Fruit fly (Drosophila melanogaster): Measurements from ENCODE around the gene CG31674.
A peak's percentile ranks its signal among the peaks of the same experiment; 100 is the strongest.

Gene CG31674

dm6 chr2L:20807617-20808509, 23.2 kb upstream of the CG31674 start (continued):
- peak; percentile 73 for TF ChIP-seq Fer3 (tag; optimal IDR thresholded peaks at IDR 0.05)
- TF ChIP-seq Lpt (GFP tag; optimal IDR thresholded peaks at IDR 0.05), result no peak
- 0 out of 2 replicates have a peak, but pooled peaks have one; percentile 29 for TF ChIP-seq CG11085 (GFP tag; IDR thresholded peaks at IDR 0.05)
- peak; percentile 43 for TF ChIP-seq CG31365 (tag; optimal IDR thresholded peaks at IDR 0.05)
- TF ChIP-seq gem (tag; optimal IDR thresholded peaks at IDR 0.05), result peak; percentile 76
- TF ChIP-seq CG11398 (GFP tag; optimal IDR thresholded peaks at IDR 0.05), result peak; percentile 10
- TF ChIP-seq CG32772 (GFP tag; IDR thresholded peaks at IDR 0.05), result peak; percentile 45; the same call in 1 of the 2 replicates
- TF ChIP-seq Gsc (GFP tag; IDR thresholded peaks at IDR 0.05), result no peak
- 0 out of 3 replicates have a peak, but pooled peaks have one; percentile 12 for TF ChIP-seq CG3726 (GFP tag; IDR thresholded peaks at IDR 0.05)
- peak; percentile 0 for TF ChIP-seq gcm (GFP tag; optimal IDR thresholded peaks at IDR 0.05)
- peak; percentile 74 for TF ChIP-seq caup (GFP tag; optimal IDR thresholded peaks at IDR 0.05; ENCODE audit: severe bottlenecking)
- TF ChIP-seq emc (GFP tag; optimal IDR thresholded peaks at IDR 0.05), result peak; percentile 15
- peak; percentile 39 for TF ChIP-seq CG18262 (tag; optimal IDR thresholded peaks at IDR 0.05)
- TF ChIP-seq CG33213 (GFP tag; optimal IDR thresholded peaks at IDR 0.05), result peak; percentile 28
- TF ChIP-seq Kr (GFP tag; optimal IDR thresholded peaks at IDR 0.05), result no peak
- TF ChIP-seq CG3407 (GFP tag; optimal IDR thresholded peaks at IDR 0.05), result peak; percentile 26
- TF ChIP-seq lbe (GFP tag; optimal IDR thresholded peaks at IDR 0.05), result no peak
- peak; percentile 23 for TF ChIP-seq seq (GFP tag; IDR thresholded peaks at IDR 0.05)
- no peak for TF ChIP-seq Lim3 (GFP tag; IDR thresholded peaks at IDR 0.05)
- peak; percentile 45 for TF ChIP-seq Sox100B (GFP tag; optimal IDR thresholded peaks at IDR 0.05)
- TF ChIP-seq HLH4C (GFP tag; IDR thresholded peaks at IDR 0.05; ENCODE audit: partially characterized antibody), result no peak
- peak; percentile 50 for TF ChIP-seq CG8924 (tag; optimal IDR thresholded peaks at IDR 0.05)
- TF ChIP-seq tgo (GFP tag; IDR thresholded peaks at IDR 0.05), result peak; percentile 67; the same call in 2 of the 3 replicates
- peak; percentile 39; the same call in 1 of the 2 replicates for TF ChIP-seq Ada2b (GFP tag; IDR thresholded peaks at IDR 0.05)
- TF ChIP-seq Fer1 (GFP tag; optimal IDR thresholded peaks at IDR 0.05), result peak; percentile 74
- TF ChIP-seq Doc3 (GFP tag; IDR thresholded peaks at IDR 0.05; ENCODE audit: partially characterized antibody), result no peak
- 0 out of 2 replicates have a peak, but pooled peaks have one; percentile 22 for TF ChIP-seq danr (GFP tag; IDR thresholded peaks at IDR 0.05)
- TF ChIP-seq CG16779 (GFP tag; IDR thresholded peaks at IDR 0.05), result no peak
- TF ChIP-seq CG12104 (GFP tag; optimal IDR thresholded peaks at IDR 0.05), result peak; percentile 46
- peak in 1 of 2 experiments; percentile 36 for TF ChIP-seq bsh (GFP tag; optimal IDR thresholded peaks at IDR 0.05)
- TF ChIP-seq Stat92E (GFP tag; optimal IDR thresholded peaks at IDR 0.05), result no peak
- no peak for TF ChIP-seq CG7372 (GFP tag; IDR thresholded peaks at IDR 0.05)
- peak; percentile 59; the same call in 1 of the 2 replicates for TF ChIP-seq Drgx (GFP tag; IDR thresholded peaks at IDR 0.05)
- no peak for TF ChIP-seq Opbp (GFP tag; IDR thresholded peaks at IDR 0.05; ENCODE audit: partially characterized antibody)
- peak; percentile 40 for TF ChIP-seq CHES-1-like (GFP tag; optimal IDR thresholded peaks at IDR 0.05)
- peak; percentile 59 for TF ChIP-seq her (GFP tag; optimal IDR thresholded peaks at IDR 0.05)
- peak; percentile 31; the same call in 1 of the 2 replicates for TF ChIP-seq CG10366 (GFP tag; IDR thresholded peaks at IDR 0.05)
- no peak for TF ChIP-seq ash1 (GFP tag; optimal IDR thresholded peaks at IDR 0.05)
- peak; percentile 16 for TF ChIP-seq Hr3 (GFP tag; optimal IDR thresholded peaks at IDR 0.05)
- peak; percentile 55 for TF ChIP-seq Asciz (GFP tag; optimal IDR thresholded peaks at IDR 0.05)
- peak; percentile 41 for TF ChIP-seq CG17328 (GFP tag; IDR thresholded peaks at IDR 0.05)
- no peak for TF ChIP-seq Doc2 (GFP tag; IDR thresholded peaks at IDR 0.05)
- TF ChIP-seq Aef1 (GFP tag; IDR thresholded peaks at IDR 0.05), result peak; percentile 25; the same call in 1 of the 3 replicates
- peak; percentile 68 for TF ChIP-seq zf30C (GFP tag; optimal IDR thresholded peaks at IDR 0.05)
- peak; percentile 14 for TF ChIP-seq fd96Cb (tag; optimal IDR thresholded peaks at IDR 0.05)
- TF ChIP-seq CG11247 (GFP tag; IDR thresholded peaks at IDR 0.05), result no peak; the same call in 1 of the 2 replicates
- TF ChIP-seq CG15269 (tag; optimal IDR thresholded peaks at IDR 0.05), result peak; percentile 67
- no peak for TF ChIP-seq bowl (GFP tag; IDR thresholded peaks at IDR 0.05)

All from whole organism, embryonic.